Worm (Caenorhabditis elegans): Measurements from ENCODE around the gene F58B4.2.

F58B4.2 gene

ce11 chrV:10918373-10918772 lies at the start of gene F58B4.2:
Gene F58B4.2 (minus strand): TSS chrV:10918473.
- TF ChIP-seq F49E8.2 (tag; optimal IDR thresholded peaks at IDR 0.05; ENCODE audit: insufficient read depth) (no peak), C17E4.6 (GFP tag; IDR thresholded peaks at IDR 0.05) (no peak), zfh-2 (GFP tag; conservative IDR thresholded peaks at IDR 0.05) (no peak), ceh-100 (GFP tag; IDR thresholded peaks at IDR 0.05) (no peak), nhr-179 (tag; optimal IDR thresholded peaks at IDR 0.05) (no peak), F57A8.1 (GFP tag; optimal IDR thresholded peaks at IDR 0.05) (no peak), ztf-22 (GFP tag; optimal IDR thresholded peaks at IDR 0.05) (no peak), mel-28 (tag; optimal IDR thresholded peaks at IDR 0.05; ENCODE audit: borderline replicate concordance) (no peak), F33H1.4 (GFP tag; IDR thresholded peaks at IDR 0.05) (no peak), ztf-18 (tag; optimal IDR thresholded peaks at IDR 0.05) (no peak), egrh-3 (GFP tag; IDR thresholded peaks at IDR 0.05) (no peak), madf-3 (GFP tag; IDR thresholded peaks at IDR 0.05) (no peak)

- no peak for TF ChIP-seq cebp-1 (GFP tag; IDR thresholded peaks at IDR 0.05)
- TF ChIP-seq cebp-1 (tag; optimal IDR thresholded peaks at IDR 0.05): no peak
- peak in 1 of 3 experiments; percentile 55 for TF ChIP-seq lin-35 (GFP tag; optimal IDR thresholded peaks at IDR 0.05)
- TF ChIP-seq zfh-2 (GFP tag; conservative IDR thresholded peaks at IDR 0.05): no peak
- TF ChIP-seq ama-1 (optimal IDR thresholded peaks at IDR 0.05): no peak
- peak in 1 of 2 experiments; percentile 92 for TF ChIP-seq ama-1 (GFP tag; optimal IDR thresholded peaks at IDR 0.05)
- TF ChIP-seq atf-7 (tag; optimal IDR thresholded peaks at IDR 0.05): peak; percentile 78
- TF ChIP-seq T07F8.4 (tag; optimal IDR thresholded peaks at IDR 0.05): peak; percentile 38
- no peak for TF ChIP-seq C06A6.2 (GFP tag; conservative IDR thresholded peaks at IDR 0.05)
- TF ChIP-seq nhr-120 (GFP tag; IDR thresholded peaks at IDR 0.05): 0 out of 2 replicates have a peak, but pooled peaks have one; percentile 10
- no peak for TF ChIP-seq dox-1 (GFP tag; IDR thresholded peaks at IDR 0.05)
- TF ChIP-seq D2030.7 (GFP tag; IDR thresholded peaks at IDR 0.05): 0 out of 2 replicates have a peak, but pooled peaks have one; percentile 11
- TF ChIP-seq gei-17 (GFP tag; optimal IDR thresholded peaks at IDR 0.05): no peak
- TF ChIP-seq F57C9.4 (tag; optimal IDR thresholded peaks at IDR 0.05): no peak
- TF ChIP-seq B0019.2 (GFP tag; conservative IDR thresholded peaks at IDR 0.05): no peak
- TF ChIP-seq nhr-179 (tag; optimal IDR thresholded peaks at IDR 0.05): no peak
- no peak for TF ChIP-seq mes-4 (tag; optimal IDR thresholded peaks at IDR 0.05)
- no peak for TF ChIP-seq sptf-2 (GFP tag; optimal IDR thresholded peaks at IDR 0.05)
- TF ChIP-seq tbp1 (GFP tag; optimal IDR thresholded peaks at IDR 0.05): no peak
- TF ChIP-seq snpc-4 (GFP tag; optimal IDR thresholded peaks at IDR 0.05): no peak
- TF ChIP-seq snpc-4 (tag; optimal IDR thresholded peaks at IDR 0.05): peak in 1 of 4 experiments; percentile 51
- TF ChIP-seq mel-28 (tag; optimal IDR thresholded peaks at IDR 0.05; ENCODE audit: borderline replicate concordance): no peak
- peak; percentile 57 for TF ChIP-seq chd-7 (tag; optimal IDR thresholded peaks at IDR 0.05)
- TF ChIP-seq Y79H2A.3 (GFP tag; conservative IDR thresholded peaks at IDR 0.05): no peak
- no peak for TF ChIP-seq attf-3 (GFP tag; conservative IDR thresholded peaks at IDR 0.05)
- 0 out of 2 replicates have a peak, but pooled peaks have one; percentile 13 for TF ChIP-seq attf-6 (GFP tag; IDR thresholded peaks at IDR 0.05)
- TF ChIP-seq hmg-20 (GFP tag; IDR thresholded peaks at IDR 0.05): no peak
- peak; percentile 22; the same call in 1 of the 2 replicates for TF ChIP-seq mcd-1 (GFP tag; IDR thresholded peaks at IDR 0.05)
- TF ChIP-seq snpc-1.3 (tag; optimal IDR thresholded peaks at IDR 0.05; ENCODE audit: insufficient read depth): no peak
- no peak for TF ChIP-seq ceh-27 (GFP tag; optimal IDR thresholded peaks at IDR 0.05)
- peak; percentile 51 for TF ChIP-seq unc-130 (GFP tag; optimal IDR thresholded peaks at IDR 0.05)
- no peak for TF ChIP-seq nhr-90 (tag; optimal IDR thresholded peaks at IDR 0.05)
- TF ChIP-seq cebp-2 (GFP tag; IDR thresholded peaks at IDR 0.05): no peak
- TF ChIP-seq hsf-1 (GFP tag; IDR thresholded peaks at IDR 0.05): no peak
- no peak for TF ChIP-seq egl-44 (GFP tag; IDR thresholded peaks at IDR 0.05)
- no peak for TF ChIP-seq egl-18 (GFP tag; IDR thresholded peaks at IDR 0.05)
- TF ChIP-seq K12H6.12 (tag; optimal IDR thresholded peaks at IDR 0.05): no peak
- no peak for TF ChIP-seq tbx-9 (tag; optimal IDR thresholded peaks at IDR 0.05; ENCODE audit: borderline replicate concordance)
Measured at ce11 chrV:10967594-10968273, 49.5 kb upstream of the F58B4.2 start.
